Fruit fly (Drosophila melanogaster) whole organism, embryonic: ENCODE results near the gene RPA3.

Source experiments
- Bteb2 ChIP-seq: fragments of 200-800 bp; sonication (Bioruptor generic); optimal IDR thresholded peaks from 2 replicates; lab custom pipeline; 2016; ENCODE audit warnings: missing biosample characterization, missing genetic modification characterization
- CG10209 ChIP-seq: fragments of 200-800 bp; sonication (Bioruptor generic); optimal IDR thresholded peaks from 3 replicates; lab custom pipeline; 2017; ENCODE audit warnings: missing biosample characterization, mild to moderate bottlenecking, missing genetic modification characterization, missing genetic modification reagents
- CG10321 ChIP-seq: fragments of 200-800 bp; sonication (Bioruptor generic); IDR thresholded peaks from 2 replicates; pipeline ENCODE4 v1.3.6; 2022; ENCODE audit warnings: missing biosample characterization, missing genetic modification characterization
- CG10431 ChIP-seq: fragments of 200-800 bp; sonication (Bioruptor generic); optimal IDR thresholded peaks from 3 replicates; lab custom pipeline; 2018; ENCODE audit warnings: missing biosample characterization, mild to moderate bottlenecking, missing genetic modification characterization
- CG11093 ChIP-seq: fragments of 200-800 bp; sonication (Bioruptor generic); IDR thresholded peaks from 3 replicates; pipeline ENCODE4 v1.3.6; 2022; ENCODE audit warnings: missing biosample characterization, missing genetic modification characterization
- CG12155 ChIP-seq: fragments of 200-800 bp; sonication (Bioruptor generic); optimal IDR thresholded peaks from 3 replicates; lab custom pipeline; 2016; ENCODE audit warnings: missing biosample characterization, missing genetic modification characterization
- CG1233 ChIP-seq: fragments of 200-800 bp; sonication (Bioruptor generic); optimal IDR thresholded peaks from 4 replicates; lab custom pipeline; 2018; ENCODE audit warnings: missing biosample characterization, mild to moderate bottlenecking, missing genetic modification characterization
- CG14050 ChIP-seq: fragments of 200-800 bp; sonication (Bioruptor generic); IDR thresholded peaks from 3 replicates; pipeline ENCODE4 v1.3.6; 2022; ENCODE audit warnings: missing biosample characterization, missing genetic modification characterization
- CG1529 ChIP-seq: fragments of 200-800 bp; sonication (Bioruptor generic); optimal IDR thresholded peaks from 3 replicates; lab custom pipeline; 2018; ENCODE audit warnings: missing biosample characterization, missing genetic modification characterization
- CG2120 ChIP-seq: fragments of 200-800 bp; sonication (Bioruptor generic); optimal IDR thresholded peaks from 3 replicates; lab custom pipeline; 2016; ENCODE audit warnings: missing biosample characterization, missing genetic modification characterization
- CG30431 ChIP-seq: fragments of 200-800 bp; sonication (Bioruptor generic); optimal IDR thresholded peaks from 2 replicates; lab custom pipeline; 2017; ENCODE audit warnings: missing biosample characterization, missing genetic modification characterization
- CG4360 ChIP-seq: fragments of 200-800 bp; sonication (Bioruptor generic); IDR thresholded peaks from 2 replicates; pipeline ENCODE4 v1.3.6; 2022; ENCODE audit warnings: missing biosample characterization, missing genetic modification characterization
- CG5953 ChIP-seq: fragments of 200-800 bp; sonication (Bioruptor generic); IDR thresholded peaks from 2 replicates; pipeline ENCODE4 v1.3.6; 2022; ENCODE audit warnings: missing biosample characterization, missing genetic modification characterization
- CG6683 ChIP-seq: fragments of 200-800 bp; sonication (Bioruptor generic); optimal IDR thresholded peaks from 2 replicates; lab custom pipeline; 2017; ENCODE audit warnings: missing biosample characterization, mild to moderate bottlenecking, missing genetic modification characterization, missing genetic modification reagents
- CG8281 ChIP-seq: fragments of 200-800 bp; sonication (Bioruptor generic); optimal IDR thresholded peaks from 2 replicates; lab custom pipeline; 2018; ENCODE audit warnings: missing biosample characterization, mild to moderate bottlenecking, missing genetic modification characterization, moderate library complexity
- CG8359 ChIP-seq: fragments of 200-800 bp; sonication (Bioruptor generic); optimal IDR thresholded peaks from 2 replicates; lab custom pipeline; 2017; ENCODE audit warnings: missing biosample characterization, mild to moderate bottlenecking, missing genetic modification characterization, borderline replicate concordance
- CG8765 ChIP-seq: fragments of 200-800 bp; sonication (Bioruptor generic); IDR thresholded peaks from 2 replicates; pipeline ENCODE4 v1.3.6; 2022; ENCODE audit warnings: missing biosample characterization, missing genetic modification characterization
- D19A ChIP-seq: fragments of 200-800 bp; optimal IDR thresholded peaks from 3 replicates; lab custom pipeline; 2019; ENCODE audit warnings: missing biosample characterization, mild to moderate bottlenecking, missing genetic modification characterization, moderate library complexity
- D19B ChIP-seq: fragments of 200-800 bp; sonication (Bioruptor generic); optimal IDR thresholded peaks from 2 replicates; lab custom pipeline; 2017; ENCODE audit warnings: missing biosample characterization, mild to moderate bottlenecking, missing genetic modification characterization
- E2f1 ChIP-seq: fragments of 200-800 bp; sonication (Bioruptor generic); IDR thresholded peaks from 2 replicates; pipeline ENCODE4 v1.3.6; 2022; ENCODE audit warnings: missing biosample characterization, missing genetic modification characterization
- Gug ChIP-seq: fragments of 200-800 bp; sonication (Bioruptor generic); IDR thresholded peaks from 4 replicates; pipeline ENCODE4 v1.3.6; 2022; ENCODE audit warnings: missing biosample characterization, missing genetic modification characterization
- HmgD ChIP-seq: fragments of 200-800 bp; sonication (Bioruptor generic); optimal IDR thresholded peaks from 3 replicates; lab custom pipeline; 2016; ENCODE audit warnings: missing biosample characterization, missing genetic modification characterization
- Hmx ChIP-seq: fragments of 200-800 bp; sonication (Bioruptor generic); optimal IDR thresholded peaks from 2 replicates; lab custom pipeline; 2016; ENCODE audit warnings: missing biosample characterization, missing genetic modification characterization
- Hsf ChIP-seq: fragments of 200-800 bp; sonication (Bioruptor generic); optimal IDR thresholded peaks from 3 replicates; lab custom pipeline; 2016; ENCODE audit warnings: missing biosample characterization, missing genetic modification characterization
- Lhr ChIP-seq: fragments of 200-800 bp; sonication (Bioruptor generic); optimal IDR thresholded peaks from 3 replicates; lab custom pipeline; 2017; ENCODE audit warnings: mild to moderate bottlenecking, missing biosample characterization, missing genetic modification reagents, missing genetic modification characterization
- Meics ChIP-seq: fragments of 200-800 bp; sonication (Bioruptor generic); optimal IDR thresholded peaks from 2 replicates; lab custom pipeline; 2017; ENCODE audit warnings: missing biosample characterization, mild to moderate bottlenecking, missing genetic modification characterization
- NC2α ChIP-seq: fragments of 200-800 bp; sonication (Bioruptor generic); optimal IDR thresholded peaks from 2 replicates; lab custom pipeline; 2016; ENCODE audit warnings: missing biosample characterization, missing genetic modification characterization
- NC2β ChIP-seq: fragments of 200-800 bp; sonication (Bioruptor generic); optimal IDR thresholded peaks from 2 replicates; lab custom pipeline; 2016; ENCODE audit warnings: missing biosample characterization, missing genetic modification characterization
- Neu2 ChIP-seq: fragments of 200-800 bp; sonication (Bioruptor generic); optimal IDR thresholded peaks from 3 replicates; lab custom pipeline; 2016; ENCODE audit warnings: missing biosample characterization, missing genetic modification characterization, borderline replicate concordance
- Opbp ChIP-seq: fragments of 200-800 bp; sonication (Bioruptor generic); IDR thresholded peaks from 3 replicates; pipeline ENCODE4 v1.3.6; 2022; ENCODE audit warnings: missing biosample characterization, missing genetic modification characterization; ENCODE audit not compliant: partially characterized antibody
- Sox100B ChIP-seq: fragments of 200-800 bp; sonication (Bioruptor generic); optimal IDR thresholded peaks from 3 replicates; lab custom pipeline; 2018; ENCODE audit warnings: missing biosample characterization, mild to moderate bottlenecking, missing genetic modification characterization
- Sry-β ChIP-seq: fragments of 200-800 bp; sonication (Bioruptor generic); optimal IDR thresholded peaks from 2 replicates; lab custom pipeline; 2018; ENCODE audit warnings: missing biosample characterization, mild to moderate bottlenecking, missing genetic modification characterization, moderate library complexity
- YL-1 ChIP-seq: fragments of 200-800 bp; sonication (Bioruptor generic); optimal IDR thresholded peaks from 3 replicates; lab custom pipeline; 2017; ENCODE audit warnings: missing biosample characterization, mild to moderate bottlenecking, missing genetic modification characterization
- ab ChIP-seq: fragments of 200-800 bp; sonication (Bioruptor generic); optimal IDR thresholded peaks from 2 replicates; lab custom pipeline; 2016; ENCODE audit warnings: missing biosample characterization, missing genetic modification characterization
- ara ChIP-seq: fragments of 200-800 bp; sonication (Bioruptor generic); IDR thresholded peaks from 2 replicates; pipeline ENCODE4 v1.3.6; 2022; ENCODE audit warnings: missing biosample characterization, missing genetic modification characterization
- cad ChIP-seq: fragments of >200 bp; optimal IDR thresholded peaks from 2 replicates; lab custom pipeline; 2017; ENCODE audit warnings: missing biosample characterization, missing genetic modification characterization
- dm ChIP-seq: fragments of 200-800 bp; sonication (Bioruptor generic); optimal IDR thresholded peaks from 3 replicates; lab custom pipeline; 2016; ENCODE audit warnings: missing biosample characterization, missing genetic modification characterization
- dpn ChIP-seq, 2 experiments: fragments of 200-800 bp; sonication (Bioruptor generic); optimal IDR thresholded peaks; 3 replicates each; lab custom pipeline; 2016; ENCODE audit warnings: missing biosample characterization in 2 of 2, missing genetic modification characterization in 2 of 2
- ftz-f1 ChIP-seq: fragments of 200-800 bp; sonication (Bioruptor generic); optimal IDR thresholded peaks from 2 replicates; lab custom pipeline; 2016; ENCODE audit warnings: missing biosample characterization, missing genetic modification characterization
- gce ChIP-seq: fragments of 200-800 bp; sonication (Bioruptor generic); IDR thresholded peaks from 3 replicates; pipeline ENCODE4 v1.3.6; 2022; ENCODE audit warnings: missing biosample characterization, missing genetic modification characterization
- ind ChIP-seq: fragments of 200-800 bp; sonication (Bioruptor generic); optimal IDR thresholded peaks from 3 replicates; lab custom pipeline; 2016; ENCODE audit warnings: missing biosample characterization, missing genetic modification characterization
- jing ChIP-seq: fragments of 200-800 bp; sonication (Bioruptor generic); optimal IDR thresholded peaks from 2 replicates; lab custom pipeline; 2018; ENCODE audit warnings: missing biosample characterization, mild to moderate bottlenecking, missing genetic modification characterization
- maf-S ChIP-seq: fragments of 200-800 bp; sonication (Bioruptor generic); optimal IDR thresholded peaks from 2 replicates; lab custom pipeline; 2016; ENCODE audit warnings: missing biosample characterization, missing genetic modification characterization
- org-1 ChIP-seq: fragments of 200-800 bp; sonication (Bioruptor generic); optimal IDR thresholded peaks from 2 replicates; lab custom pipeline; 2017; ENCODE audit warnings: missing biosample characterization, missing genetic modification characterization
- peb ChIP-seq: fragments of 200-800 bp; sonication (Bioruptor generic); IDR thresholded peaks from 2 replicates; pipeline ENCODE4 v1.3.6; 2022; ENCODE audit warnings: missing biosample characterization, missing genetic modification characterization
- schlank ChIP-seq: fragments of 200-800 bp; sonication (Bioruptor generic); optimal IDR thresholded peaks from 2 replicates; lab custom pipeline; 2018; ENCODE audit warnings: missing biosample characterization, mild to moderate bottlenecking, missing genetic modification characterization
- sd ChIP-seq: fragments of 200-800 bp; sonication (Bioruptor generic); optimal IDR thresholded peaks from 3 replicates; lab custom pipeline; 2018; ENCODE audit warnings: missing biosample characterization, mild to moderate bottlenecking, missing genetic modification characterization, moderate library complexity
- ssp ChIP-seq: fragments of 200-800 bp; sonication (Bioruptor generic); IDR thresholded peaks from 2 replicates; pipeline ENCODE4 v1.3.6; 2022; ENCODE audit warnings: missing biosample characterization, missing genetic modification characterization
- stc ChIP-seq: fragments of 200-800 bp; sonication (Bioruptor generic); IDR thresholded peaks from 2 replicates; pipeline ENCODE4 v1.3.6; 2022; ENCODE audit warnings: missing biosample characterization, missing genetic modification characterization
- toy ChIP-seq: fragments of 200-800 bp; sonication (Bioruptor generic); IDR thresholded peaks from 2 replicates; pipeline ENCODE4 v1.3.6; 2022; ENCODE audit warnings: missing biosample characterization, missing genetic modification characterization
- unc-4 ChIP-seq: fragments of 200-800 bp; sonication (Bioruptor generic); IDR thresholded peaks from 2 replicates; pipeline ENCODE4 v1.3.6; 2022; ENCODE audit warnings: missing biosample characterization, missing genetic modification characterization; ENCODE audit not compliant: partially characterized antibody
- usp ChIP-seq: fragments of >200 bp; optimal IDR thresholded peaks from 2 replicates; lab custom pipeline; 2017; ENCODE audit warnings: missing biosample characterization, missing genetic modification characterization
- zfh2 ChIP-seq: fragments of 200-800 bp; sonication (Bioruptor generic); optimal IDR thresholded peaks from 2 replicates; lab custom pipeline; 2016; ENCODE audit warnings: missing biosample characterization, missing genetic modification characterization

The RPA3 gene

dm6 chrX:11611645-11612079, 4.0 kb downstream of the RPA3 start, which contains the start of the genes CG2247 and CG1703 (continued):
- TF ChIP-seq maf-S (GFP tag; lab: Kevin White, UChicago) (no peak), zfh2 (GFP tag; lab: Kevin White, UChicago) (no peak), ab (no peak), Hsf (GFP tag; lab: Kevin White, UChicago) (no peak), ftz-f1 (no peak), ind (no peak), dm (GFP tag; lab: Kevin White, UChicago) (peak; percentile 62), stc (GFP tag; lab: Robert Waterston, UW) (no peak), CG30431 (GFP tag; lab: Kevin White, UChicago) (no peak), Meics (GFP tag; lab: Kevin White, UChicago) (no peak), org-1 (GFP tag; lab: Kevin White, UChicago) (no peak), peb (no peak), Opbp (GFP tag; lab: Robert Waterston, UW) (peak; percentile 76), CG10321 (no peak), sd (tag; lab: Kevin White, UChicago) (no peak), CG1233 (GFP tag; lab: Kevin White, UChicago) (no peak), dpn (GFP tag; optimal IDR thresholded peaks at IDR 0.05; lab: Kevin White, UChicago) (no peak), Bteb2 (GFP tag; lab: Kevin White, UChicago) (no peak), CG8281 (tag; lab: Kevin White, UChicago) (no peak), CG14050 (no peak), ara (no peak), Sry-β (GFP tag; lab: Kevin White, UChicago) (no peak), cad (GFP tag; lab: Kevin White, UChicago) (no peak), D19B (GFP tag; lab: Kevin White, UChicago) (no peak), HmgD (no peak), YL-1 (GFP tag; lab: Kevin White, UChicago) (peak; percentile 40), ssp (GFP tag; lab: Robert Waterston, UW) (no peak), D19A (tag; lab: Kevin White, UChicago) (peak; percentile 10), jing (GFP tag; lab: Kevin White, UChicago) (no peak), Lhr (GFP tag; lab: Kevin White, UChicago) (peak; percentile 38), Sox100B (GFP tag; lab: Kevin White, UChicago) (no peak), CG5953 (no peak), unc-4 (GFP tag; lab: Robert Waterston, UW) (peak; percentile 89), CG8359 (no peak), CG1529 (GFP tag; lab: Kevin White, UChicago) (no peak), CG10209 (GFP tag; lab: Kevin White, UChicago) (no peak), Gug (GFP tag; lab: Robert Waterston, UW) (no peak), Hmx (GFP tag; lab: Kevin White, UChicago) (no peak), CG8765 (GFP tag; lab: Robert Waterston, UW) (no peak), gce (GFP tag; lab: Robert Waterston, UW) (no peak), schlank (tag; lab: Kevin White, UChicago) (no peak), Neu2 (GFP tag; lab: Kevin White, UChicago) (no peak), E2f1 (GFP tag; lab: Robert Waterston, UW) (no peak), CG4360 (GFP tag; lab: Robert Waterston, UW) (peak; percentile 77; the same call in 1 of the 2 replicates), CG11093 (no peak), CG2120 (GFP tag; lab: Kevin White, UChicago) (no peak), NC2α (GFP tag; lab: Kevin White, UChicago) (no peak), usp (GFP tag; lab: Kevin White, UChicago) (no peak), CG12155 (GFP tag; lab: Kevin White, UChicago) (no peak), toy (GFP tag; lab: Robert Waterston, UW) (no peak), NC2β (GFP tag; lab: Kevin White, UChicago) (no peak), CG10431 (no peak), CG6683 (GFP tag; lab: Kevin White, UChicago) (no peak)
